Fruit fly (Drosophila melanogaster): ENCODE data around the gene mbt.

DNA sequence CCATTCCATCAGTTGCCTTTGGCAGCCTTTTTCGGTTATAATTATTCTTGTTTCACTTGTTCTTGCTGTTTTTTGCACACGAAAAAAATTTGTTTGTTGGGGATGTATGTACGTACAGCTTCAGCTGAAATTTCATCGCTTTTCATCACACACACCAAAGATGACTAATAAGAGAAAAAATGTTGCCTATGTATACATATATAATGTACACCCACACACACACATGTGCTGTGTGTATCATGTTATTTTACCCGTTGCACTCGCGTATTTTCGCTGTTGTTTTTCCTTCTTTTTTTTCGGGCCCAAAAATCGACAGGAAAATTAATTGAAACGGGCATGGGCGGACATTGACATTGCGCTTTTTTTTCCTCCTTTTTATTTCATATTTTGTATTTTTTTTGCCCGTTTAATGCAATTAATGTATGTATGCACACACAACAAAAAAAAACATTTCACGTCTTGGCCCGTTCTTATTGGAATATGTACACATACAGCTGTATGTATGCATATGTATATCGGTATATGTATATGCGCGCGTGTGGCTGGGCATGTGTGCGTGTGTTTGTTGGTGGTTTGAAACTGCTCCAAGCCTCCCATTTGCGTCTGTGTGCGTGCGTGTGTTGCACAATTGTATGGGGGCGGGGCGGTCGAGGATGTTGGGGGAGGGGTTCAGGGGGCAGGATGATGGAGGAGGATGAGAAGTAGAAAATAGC, 24.2 kb upstream of the mbt start:
- TF ChIP-seq psq (optimal IDR thresholded peaks at IDR 0.05) (no peak), ttk (optimal IDR thresholded peaks at IDR 0.05) (no peak), Sin3A (optimal IDR thresholded peaks at IDR 0.05) (no peak)
